Worm (Caenorhabditis elegans): Measurements from ENCODE around the gene srx-56.

ce11 chrV:7424336-7424735 lies 50.1 kb downstream of the srx-56 start, which contains the start of gene F18E3.10:
- TF ChIP-seq dao-5 (tag; optimal IDR thresholded peaks at IDR 0.05) (no peak), W03F9.2 (tag; optimal IDR thresholded peaks at IDR 0.05) (no peak)
